Worm (Caenorhabditis elegans) whole organism, L4/young adult: Measurements from ENCODE around the gene T23F6.3.

Source experiments
- W03F9.2 ChIP-seq: fragments of 150-350 bp; optimal IDR thresholded peaks from 2 replicates; lab custom pipeline; 2014; ENCODE audit warnings: missing biosample characterization, missing genetic modification characterization
- dao-5 ChIP-seq: sonication (generic microtip); optimal IDR thresholded peaks from 2 replicates; lab custom pipeline; 2016; ENCODE audit warnings: missing genotype, missing genetic modification characterization, moderate library complexity, missing compliant biosample characterization
- him-1 ChIP-seq: sonication (generic microtip); optimal IDR thresholded peaks from 2 replicates; lab custom pipeline; 2016; ENCODE audit warnings: missing genotype, missing genetic modification reagents, missing genetic modification characterization, missing compliant biosample characterization

DNA sequence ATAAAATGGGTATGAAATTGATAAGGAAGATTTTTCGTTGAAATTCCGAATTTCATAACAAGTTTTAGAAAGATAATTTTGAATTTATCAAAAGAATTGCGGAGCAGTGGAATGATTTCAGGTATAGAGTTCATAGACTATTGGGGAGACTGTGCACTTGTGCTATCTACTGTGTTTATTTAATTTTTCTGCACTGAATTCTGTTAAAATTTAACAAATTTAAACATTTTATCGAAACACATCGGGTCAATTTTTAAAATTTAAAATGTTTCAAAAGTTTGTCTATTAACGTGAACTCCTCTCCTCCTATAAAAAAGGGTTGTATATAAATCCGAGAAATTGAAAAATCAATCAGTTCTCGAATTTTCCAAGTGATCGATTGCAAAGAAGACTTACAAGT lies 7.0 kb downstream of the T23F6.3 start, which contains the start of gene C27D8.1:
- TF ChIP-seq W03F9.2 (tag; lab: Kevin White, UChicago) (no peak), him-1 (no peak), dao-5 (tag; lab: Kevin White, UChicago) (no peak)
